Fruit fly (Drosophila melanogaster) whole organism, embryonic: ENCODE data around the gene CG8051.
A peak's percentile ranks its signal among the peaks of the same experiment; 100 is the strongest.

ENCODE experiments used
- Adf1 ChIP-seq: fragments of 200-800 bp; sonication (Bioruptor generic); IDR thresholded peaks from 2 replicates; pipeline ENCODE4 v1.3.6; 2022; ENCODE audit warnings: missing biosample characterization, missing genetic modification characterization
- Bgb ChIP-seq: fragments of 200-800 bp; sonication (Bioruptor generic); IDR thresholded peaks from 2 replicates; pipeline ENCODE4 v1.3.6; 2022; ENCODE audit warnings: missing biosample characterization, missing genetic modification characterization; ENCODE audit not compliant: partially characterized antibody
- Blimp-1 ChIP-seq: fragments of 200-800 bp; sonication (Bioruptor generic); optimal IDR thresholded peaks from 3 replicates; lab custom pipeline; 2018; ENCODE audit warnings: missing biosample characterization, missing genetic modification characterization, mild to moderate bottlenecking, moderate library complexity, missing genetic modification reagents
- CG10209 ChIP-seq: fragments of 200-800 bp; sonication (Bioruptor generic); optimal IDR thresholded peaks from 3 replicates; lab custom pipeline; 2017; ENCODE audit warnings: missing biosample characterization, mild to moderate bottlenecking, missing genetic modification characterization, missing genetic modification reagents
- CG10462 ChIP-seq: fragments of 200-800 bp; sonication (Bioruptor generic); optimal IDR thresholded peaks from 2 replicates; lab custom pipeline; 2016; ENCODE audit warnings: missing biosample characterization, missing genetic modification characterization
- CG10959 ChIP-seq: fragments of 200-800 bp; sonication (Bioruptor generic); IDR thresholded peaks from 2 replicates; pipeline ENCODE4 v1.3.6; 2022; ENCODE audit warnings: missing biosample characterization, missing genetic modification characterization
- CG10979 ChIP-seq: fragments of 200-800 bp; sonication (Bioruptor generic); optimal IDR thresholded peaks from 2 replicates; lab custom pipeline; 2018; ENCODE audit warnings: missing biosample characterization, mild to moderate bottlenecking, missing genetic modification characterization, moderate library complexity
- CG11085 ChIP-seq: fragments of 200-800 bp; sonication (Bioruptor generic); IDR thresholded peaks from 2 replicates; pipeline ENCODE4 v1.3.6; 2022; ENCODE audit warnings: missing biosample characterization, missing genetic modification characterization
- CG11456 ChIP-seq: fragments of 200-800 bp; sonication (Bioruptor generic); IDR thresholded peaks from 3 replicates; pipeline ENCODE4 v1.3.6; 2022; ENCODE audit warnings: missing biosample characterization, missing genetic modification characterization
- CG11560 ChIP-seq: fragments of 200-800 bp; sonication (Bioruptor generic); IDR thresholded peaks from 3 replicates; pipeline ENCODE4 v1.3.6; 2022; ENCODE audit warnings: missing biosample characterization, missing genetic modification characterization
- CG15696 ChIP-seq: fragments of 200-800 bp; sonication (Bioruptor generic); optimal IDR thresholded peaks from 2 replicates; lab custom pipeline; 2019; ENCODE audit warnings: missing biosample characterization, mild to moderate bottlenecking, missing genetic modification characterization, moderate library complexity
- CG1603 ChIP-seq: fragments of 200-800 bp; sonication (Bioruptor generic); optimal IDR thresholded peaks from 2 replicates; lab custom pipeline; 2019; ENCODE audit warnings: missing biosample characterization, mild to moderate bottlenecking, missing genetic modification characterization, moderate library complexity
- CG1647 ChIP-seq: fragments of 200-800 bp; sonication (Bioruptor generic); optimal IDR thresholded peaks from 3 replicates; lab custom pipeline; 2016; ENCODE audit warnings: missing biosample characterization, missing genetic modification characterization
- CG16815 ChIP-seq: fragments of 200-800 bp; sonication (Bioruptor generic); optimal IDR thresholded peaks from 3 replicates; lab custom pipeline; 2017; ENCODE audit warnings: missing biosample characterization, mild to moderate bottlenecking, missing genetic modification characterization
- CG17568 ChIP-seq: fragments of 200-800 bp; sonication (Bioruptor generic); optimal IDR thresholded peaks from 2 replicates; lab custom pipeline; 2018; ENCODE audit warnings: missing biosample characterization, mild to moderate bottlenecking, missing genetic modification characterization, moderate library complexity
- CG18262 ChIP-seq: fragments of 200-800 bp; optimal IDR thresholded peaks from 3 replicates; lab custom pipeline; 2019; ENCODE audit warnings: missing biosample characterization, mild to moderate bottlenecking, missing genetic modification characterization, moderate library complexity
- CG4404 ChIP-seq: fragments of 200-800 bp; sonication (Bioruptor generic); IDR thresholded peaks from 2 replicates; pipeline ENCODE4 v1.3.6; 2022; ENCODE audit warnings: missing biosample characterization, missing genetic modification characterization
- CG4424 ChIP-seq: fragments of 200-800 bp; sonication (Bioruptor generic); optimal IDR thresholded peaks from 3 replicates; lab custom pipeline; 2016; ENCODE audit warnings: missing biosample characterization, missing genetic modification characterization
- CG4854 ChIP-seq: fragments of 200-800 bp; sonication (Bioruptor generic); optimal IDR thresholded peaks from 2 replicates; lab custom pipeline; 2016; ENCODE audit warnings: missing biosample characterization, missing genetic modification characterization, inconsistent platforms
- CG6791 ChIP-seq: fragments of 200-800 bp; sonication (Bioruptor generic); IDR thresholded peaks from 3 replicates; pipeline ENCODE4 v1.3.6; 2022; ENCODE audit warnings: missing biosample characterization, missing genetic modification characterization; ENCODE audit not compliant: partially characterized antibody
- CG8290 ChIP-seq, 3 experiments: fragments of 200-800 bp; sonication (Bioruptor generic); optimal IDR thresholded peaks; 2 replicates each; lab custom pipeline; 2016 to 2019; ENCODE audit warnings: missing biosample characterization in 3 of 3, missing genetic modification characterization in 3 of 3, mild to moderate bottlenecking in 2 of 3, moderate library complexity in 1 of 3
- CG8765 ChIP-seq: fragments of 200-800 bp; sonication (Bioruptor generic); IDR thresholded peaks from 2 replicates; pipeline ENCODE4 v1.3.6; 2022; ENCODE audit warnings: missing biosample characterization, missing genetic modification characterization
- CG9727 ChIP-seq: fragments of 200-800 bp; sonication (Bioruptor generic); optimal IDR thresholded peaks from 3 replicates; lab custom pipeline; 2017; ENCODE audit warnings: missing biosample characterization, mild to moderate bottlenecking, missing genetic modification characterization
- Drgx ChIP-seq: fragments of 200-800 bp; sonication (Bioruptor generic); IDR thresholded peaks from 2 replicates; pipeline ENCODE4 v1.3.6; 2022; ENCODE audit warnings: missing biosample characterization, missing genetic modification characterization
- Gsc ChIP-seq: fragments of 200-800 bp; sonication (Bioruptor generic); IDR thresholded peaks from 2 replicates; pipeline ENCODE4 v1.3.6; 2022; ENCODE audit warnings: missing biosample characterization, missing genetic modification characterization
- HHEX ChIP-seq: fragments of 200-800 bp; sonication (Bioruptor generic); optimal IDR thresholded peaks from 3 replicates; lab custom pipeline; 2017; ENCODE audit warnings: missing biosample characterization, mild to moderate bottlenecking, missing genetic modification characterization, missing genetic modification reagents
- HLH4C ChIP-seq: fragments of 200-800 bp; sonication (Bioruptor generic); IDR thresholded peaks from 3 replicates; pipeline ENCODE4 v1.3.6; 2022; ENCODE audit warnings: missing biosample characterization, missing genetic modification characterization; ENCODE audit not compliant: partially characterized antibody
- Hr78 ChIP-seq, 2 experiments: fragments of 200-800 bp in 1 of 2; fragments of >200 bp in 1 of 2; sonication (Bioruptor generic) in 1 of 2; optimal IDR thresholded peaks; 2 replicates each; lab custom pipeline; 2017 to 2019; ENCODE audit warnings: missing biosample characterization in 2 of 2, missing genetic modification characterization in 2 of 2, mild to moderate bottlenecking in 1 of 2, moderate library complexity in 1 of 2
- Neu2 ChIP-seq: fragments of 200-800 bp; sonication (Bioruptor generic); optimal IDR thresholded peaks from 3 replicates; lab custom pipeline; 2016; ENCODE audit warnings: missing biosample characterization, missing genetic modification characterization, borderline replicate concordance
- Sry-β ChIP-seq: fragments of 200-800 bp; sonication (Bioruptor generic); optimal IDR thresholded peaks from 2 replicates; lab custom pipeline; 2018; ENCODE audit warnings: missing biosample characterization, mild to moderate bottlenecking, missing genetic modification characterization, moderate library complexity
- ara ChIP-seq: fragments of 200-800 bp; sonication (Bioruptor generic); IDR thresholded peaks from 2 replicates; pipeline ENCODE4 v1.3.6; 2022; ENCODE audit warnings: missing biosample characterization, missing genetic modification characterization
- bcd ChIP-seq: fragments of 200-800 bp; sonication (Bioruptor generic); optimal IDR thresholded peaks from 2 replicates; lab custom pipeline; 2017; ENCODE audit warnings: missing biosample characterization, mild to moderate bottlenecking, missing genetic modification characterization
- dm ChIP-seq: fragments of 200-800 bp; sonication (Bioruptor generic); optimal IDR thresholded peaks from 3 replicates; lab custom pipeline; 2016; ENCODE audit warnings: missing biosample characterization, missing genetic modification characterization
- fd64A ChIP-seq: fragments of 200-800 bp; sonication (Bioruptor generic); optimal IDR thresholded peaks from 3 replicates; lab custom pipeline; 2018; ENCODE audit warnings: missing biosample characterization, mild to moderate bottlenecking, missing genetic modification characterization
- knrl ChIP-seq: fragments of 200-800 bp; sonication (Bioruptor generic); IDR thresholded peaks from 3 replicates; pipeline ENCODE4 v1.3.6; 2022; ENCODE audit warnings: missing biosample characterization, missing genetic modification characterization; ENCODE audit not compliant: partially characterized antibody
- org-1 ChIP-seq: fragments of 200-800 bp; sonication (Bioruptor generic); optimal IDR thresholded peaks from 2 replicates; lab custom pipeline; 2017; ENCODE audit warnings: missing biosample characterization, missing genetic modification characterization
- pan ChIP-seq, 4 experiments: fragments of >200 bp in 3 of 4; fragments of 200-800 bp in 1 of 4; sonication (Bioruptor generic) in 1 of 4; optimal IDR thresholded peaks in 3 of 4; IDR thresholded peaks in 1 of 4; 2 replicates each; pipeline versions ENCODE4 v1.3.6 to Lab custom; 2017 to 2022; ENCODE audit warnings: missing biosample characterization in 2 of 4, missing genetic modification characterization in 2 of 4, mixed read lengths in 1 of 4
- peb ChIP-seq: fragments of 200-800 bp; sonication (Bioruptor generic); IDR thresholded peaks from 2 replicates; pipeline ENCODE4 v1.3.6; 2022; ENCODE audit warnings: missing biosample characterization, missing genetic modification characterization
- phol ChIP-seq: fragments of 200-800 bp; sonication (Bioruptor generic); optimal IDR thresholded peaks from 3 replicates; lab custom pipeline; 2018; ENCODE audit warnings: missing biosample characterization, mild to moderate bottlenecking, missing genetic modification characterization, moderate library complexity
- ranshi ChIP-seq: fragments of 200-800 bp; sonication (Bioruptor generic); IDR thresholded peaks from 2 replicates; pipeline ENCODE4 v1.3.6; 2022; ENCODE audit warnings: missing biosample characterization, missing genetic modification characterization
- ro ChIP-seq: fragments of 200-800 bp; sonication (Bioruptor generic); IDR thresholded peaks from 2 replicates; pipeline ENCODE4 v1.3.6; 2022; ENCODE audit warnings: missing biosample characterization, missing genetic modification characterization
- run ChIP-seq: fragments of 200-800 bp; sonication (Bioruptor generic); optimal IDR thresholded peaks from 3 replicates; lab custom pipeline; 2018; ENCODE audit warnings: missing biosample characterization, mild to moderate bottlenecking, missing genetic modification characterization
- sens ChIP-seq: fragments of 200-800 bp; sonication (Bioruptor generic); peaks from one replicate; lab custom pipeline; 2016; ENCODE audit warnings: missing biosample characterization, missing genetic modification characterization
- stc ChIP-seq: fragments of 200-800 bp; sonication (Bioruptor generic); IDR thresholded peaks from 2 replicates; pipeline ENCODE4 v1.3.6; 2022; ENCODE audit warnings: missing biosample characterization, missing genetic modification characterization
- trem ChIP-seq: fragments of 200-800 bp; optimal IDR thresholded peaks from 3 replicates; lab custom pipeline; 2019; ENCODE audit warnings: missing biosample characterization, mild to moderate bottlenecking, missing genetic modification characterization, moderate library complexity
- zfh1 ChIP-seq: fragments of 200-800 bp; sonication (Bioruptor generic); IDR thresholded peaks from 3 replicates; pipeline ENCODE4 v1.3.6; 2022; ENCODE audit warnings: missing biosample characterization, missing genetic modification characterization

Gene CG8051

DNA sequence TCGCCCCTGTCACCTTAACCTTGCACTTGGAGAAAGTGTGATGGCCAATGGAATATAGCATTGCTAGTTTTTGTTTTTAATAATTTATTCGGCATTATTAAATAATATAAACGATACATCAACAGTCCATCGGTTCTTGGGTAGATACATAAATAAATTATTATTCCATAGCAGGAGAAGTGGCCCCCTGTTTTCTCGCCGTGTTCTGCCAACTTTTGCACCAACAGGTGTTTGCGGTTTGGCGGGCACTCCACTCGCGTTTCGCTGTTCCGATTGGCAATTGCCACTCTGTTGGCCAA is 16.1 kb upstream of the CG8051 start (continued):
- TF ChIP-seq fd64A (GFP tag; lab: Kevin White, UChicago), result peak; percentile 16
- peak; percentile 35 for TF ChIP-seq CG10462
- TF ChIP-seq CG17568 (GFP tag; lab: Kevin White, UChicago), result peak; percentile 72
- TF ChIP-seq Sry-β (GFP tag; lab: Kevin White, UChicago), result no peak
- TF ChIP-seq CG4854 (GFP tag; lab: Kevin White, UChicago), result peak; percentile 82
- TF ChIP-seq HHEX, result peak; percentile 80
- peak; percentile 49 for TF ChIP-seq CG8290 (GFP tag; optimal IDR thresholded peaks at IDR 0.05; lab: Kevin White, UChicago)
- peak in 1 of 2 experiments; percentile 80 for TF ChIP-seq CG8290 (tag; optimal IDR thresholded peaks at IDR 0.05; lab: Kevin White, UChicago)
- peak; percentile 78 for TF ChIP-seq bcd
- TF ChIP-seq Neu2 (GFP tag; lab: Kevin White, UChicago), result no peak
- peak; percentile 55 for TF ChIP-seq dm (GFP tag; lab: Kevin White, UChicago)
- TF ChIP-seq ro (GFP tag; lab: Robert Waterston, UW), result no peak

DNA sequence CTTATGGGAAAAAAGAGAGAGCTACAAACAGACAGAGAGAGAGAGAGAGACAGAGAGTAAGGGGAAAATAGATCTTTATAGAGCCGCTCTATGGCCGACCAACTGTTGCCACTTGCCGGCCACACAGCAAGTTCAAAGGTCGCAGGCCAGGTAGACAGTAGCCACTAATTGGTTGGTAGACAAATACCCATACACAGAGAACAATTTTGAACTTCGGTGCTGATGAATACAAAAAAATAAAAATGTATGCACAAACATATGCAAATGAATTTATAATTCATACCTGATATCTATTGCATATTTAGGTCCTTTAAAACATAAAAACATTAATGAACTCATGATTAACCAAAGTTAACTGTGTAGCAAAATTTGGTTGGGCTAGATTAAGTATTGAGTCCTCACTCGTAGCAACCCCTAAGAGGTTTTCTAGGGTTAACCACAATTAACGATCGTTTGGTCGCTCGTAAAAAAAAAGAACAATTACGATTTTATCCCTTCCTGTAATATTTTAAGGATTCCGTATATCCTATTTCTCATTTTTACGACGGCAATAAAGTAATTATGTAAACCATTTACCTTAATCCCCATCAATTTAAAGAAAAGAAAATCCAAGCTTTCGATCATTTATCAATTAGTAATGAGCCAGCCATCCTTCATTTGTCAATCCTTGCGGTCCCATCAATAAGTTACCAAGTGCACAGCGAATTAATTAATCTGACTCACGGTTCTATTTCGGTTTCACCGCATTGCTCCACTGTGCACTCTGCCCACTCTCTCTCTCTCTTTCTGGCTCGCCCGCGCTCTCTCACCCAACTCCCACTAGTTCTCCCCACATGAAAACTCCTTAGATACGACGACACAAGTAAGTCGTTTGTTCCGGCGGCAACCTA is 15.5 kb upstream of the CG8051 start:
- no peak for TF ChIP-seq CG11560 (tag; lab: Robert Waterston, UW)
- peak; percentile 16; the same call in 1 of the 2 replicates for TF ChIP-seq ranshi (GFP tag; lab: Robert Waterston, UW)
- 0 out of 2 replicates have a peak, but pooled peaks have one; percentile 32 for TF ChIP-seq ara (GFP tag; lab: Robert Waterston, UW)
- peak; percentile 63 for TF ChIP-seq CG15696 (tag; lab: Kevin White, UChicago)
- TF ChIP-seq stc (GFP tag; lab: Robert Waterston, UW), result no peak
- TF ChIP-seq Drgx (GFP tag; lab: Robert Waterston, UW), result no peak
- TF ChIP-seq CG6791 (GFP tag; lab: Robert Waterston, UW), result 0 out of 3 replicates have a peak, but pooled peaks have one; percentile 41
- peak; percentile 11 for TF ChIP-seq phol (tag; lab: Kevin White, UChicago)
- TF ChIP-seq pan (optimal IDR thresholded peaks at IDR 0.05; lab: Kevin White, UChicago), result no peak
- TF ChIP-seq pan (GFP tag; optimal IDR thresholded peaks at IDR 0.05 in 1 of 2, IDR thresholded peaks at IDR 0.05 in 1 of 2), result peak in 1 of 2 experiments; percentile 50
- TF ChIP-seq trem, result peak; percentile 24
- peak; percentile 39 for TF ChIP-seq CG10979 (tag; lab: Kevin White, UChicago)
- TF ChIP-seq CG4404 (GFP tag; lab: Robert Waterston, UW), result peak; percentile 53
- no peak for TF ChIP-seq CG4424 (GFP tag; lab: Kevin White, UChicago)
- peak; percentile 12; the same call in 1 of the 2 replicates for TF ChIP-seq Gsc (GFP tag; lab: Robert Waterston, UW)
- TF ChIP-seq sens, result peak; percentile 33
- no peak for TF ChIP-seq run
- peak; percentile 13 for TF ChIP-seq CG18262 (tag; lab: Kevin White, UChicago)
- TF ChIP-seq Hr78 (GFP tag; optimal IDR thresholded peaks at IDR 0.05; lab: Kevin White, UChicago), result peak in 1 of 2 experiments; percentile 87
- peak; percentile 75 for TF ChIP-seq CG8765 (GFP tag; lab: Robert Waterston, UW)
- TF ChIP-seq CG1647 (GFP tag; lab: Kevin White, UChicago), result no peak
- TF ChIP-seq peb (GFP tag; lab: Robert Waterston, UW), result 0 out of 2 replicates have a peak, but pooled peaks have one; percentile 12
- 0 out of 2 replicates have a peak, but pooled peaks have one; percentile 19 for TF ChIP-seq Bgb
- peak; percentile 58 for TF ChIP-seq zfh1 (GFP tag; lab: Robert Waterston, UW)
- no peak for TF ChIP-seq CG10209 (GFP tag; lab: Kevin White, UChicago)
- TF ChIP-seq CG9727 (GFP tag; lab: Kevin White, UChicago), result peak; percentile 45
- no peak for TF ChIP-seq org-1 (GFP tag; lab: Kevin White, UChicago)
- TF ChIP-seq CG11456, result 0 out of 3 replicates have a peak, but pooled peaks have one; percentile 19
- TF ChIP-seq HLH4C, result no peak
- peak; percentile 24 for TF ChIP-seq CG1603 (tag; lab: Kevin White, UChicago)
- 0 out of 2 replicates have a peak, but pooled peaks have one; percentile 10 for TF ChIP-seq CG11085
- peak; percentile 34 for TF ChIP-seq CG16815 (GFP tag; lab: Kevin White, UChicago)
- TF ChIP-seq knrl (GFP tag; lab: Robert Waterston, UW), result peak; percentile 25; the same call in 1 of the 3 replicates
- no peak for TF ChIP-seq Blimp-1 (GFP tag; lab: Kevin White, UChicago)
- TF ChIP-seq Adf1, result no peak
- no peak for TF ChIP-seq CG10959
